Fruit fly (Drosophila melanogaster): Measurements from ENCODE around the gene emc.
A peak's percentile ranks its signal among the peaks of the same experiment; 100 is the strongest.

emc gene

dm6 chr3L:745222-745942 is 3.8 kb upstream of the emc start (continued):
- TF ChIP-seq fd64A (GFP tag; optimal IDR thresholded peaks at IDR 0.05), result no peak
- TF ChIP-seq toy (GFP tag; IDR thresholded peaks at IDR 0.05), result no peak
- peak; percentile 69 for TF ChIP-seq Xrp1 (GFP tag; IDR thresholded peaks at IDR 0.05)
- no peak for TF ChIP-seq ro (GFP tag; IDR thresholded peaks at IDR 0.05)
- no peak for TF ChIP-seq CG13894 (tag; optimal IDR thresholded peaks at IDR 0.05)
- no peak for TF ChIP-seq Trl (optimal IDR thresholded peaks at IDR 0.05)
- peak; percentile 31 for TF ChIP-seq Trl (GFP tag; optimal IDR thresholded peaks at IDR 0.05)
- peak; percentile 24 for TF ChIP-seq Oli (tag; optimal IDR thresholded peaks at IDR 0.05)
- TF ChIP-seq CG9437 (GFP tag; optimal IDR thresholded peaks at IDR 0.05), result no peak
- no peak for TF ChIP-seq CG8478 (optimal IDR thresholded peaks at IDR 0.05)
- TF ChIP-seq bab2 (GFP tag; optimal IDR thresholded peaks at IDR 0.05), result peak; percentile 64
- TF ChIP-seq otp (GFP tag; IDR thresholded peaks at IDR 0.05), result no peak
- no peak; the same call in 1 of the 2 replicates for TF ChIP-seq Ravus (GFP tag; IDR thresholded peaks at IDR 0.05)
- peak; percentile 69 for TF ChIP-seq zfh1 (GFP tag; IDR thresholded peaks at IDR 0.05)
- no peak for TF ChIP-seq gce (GFP tag; IDR thresholded peaks at IDR 0.05)
- no peak for TF ChIP-seq fu2 (GFP tag; optimal IDR thresholded peaks at IDR 0.05)
- TF ChIP-seq CG30431 (GFP tag; optimal IDR thresholded peaks at IDR 0.05), result no peak
- TF ChIP-seq PHDP (tag; optimal IDR thresholded peaks at IDR 0.05), result peak; percentile 22
- no peak for TF ChIP-seq sr (GFP tag; IDR thresholded peaks at IDR 0.05)
- no peak for TF ChIP-seq da (GFP tag; optimal IDR thresholded peaks at IDR 0.05)
- TF ChIP-seq CG8089 (GFP tag; optimal IDR thresholded peaks at IDR 0.05), result no peak
- no peak for TF ChIP-seq vnd (GFP tag; IDR thresholded peaks at IDR 0.05; ENCODE audit: partially characterized antibody)
- peak; percentile 42; the same call in 1 of the 2 replicates for TF ChIP-seq ara (GFP tag; IDR thresholded peaks at IDR 0.05)
- TF ChIP-seq Vsx1 (GFP tag; optimal IDR thresholded peaks at IDR 0.05), result no peak
- peak; percentile 67 for TF ChIP-seq pros (GFP tag; optimal IDR thresholded peaks at IDR 0.05)
- TF ChIP-seq CG13624 (GFP tag; optimal IDR thresholded peaks at IDR 0.05), result peak; percentile 43
- peak; percentile 18 for TF ChIP-seq tio (GFP tag; optimal IDR thresholded peaks at IDR 0.05)
- TF ChIP-seq CG10366 (GFP tag; IDR thresholded peaks at IDR 0.05), result no peak
- no peak for TF ChIP-seq pum (GFP tag; optimal IDR thresholded peaks at IDR 0.05)
- peak; percentile 32 for TF ChIP-seq CG18476 (GFP tag; optimal IDR thresholded peaks at IDR 0.05)
- TF ChIP-seq maf-S (GFP tag; optimal IDR thresholded peaks at IDR 0.05), result no peak
- no peak for TF ChIP-seq CG5953 (GFP tag; IDR thresholded peaks at IDR 0.05)
- no peak for TF ChIP-seq ab (GFP tag; optimal IDR thresholded peaks at IDR 0.05)
- TF ChIP-seq Sox100B (GFP tag; optimal IDR thresholded peaks at IDR 0.05), result peak; percentile 14
- 0 out of 3 replicates have a peak, but pooled peaks have one; percentile 32 for TF ChIP-seq CG34422 (GFP tag; IDR thresholded peaks at IDR 0.05)
- no peak for TF ChIP-seq CG32772 (GFP tag; IDR thresholded peaks at IDR 0.05)
- peak; percentile 70 for TF ChIP-seq phol (tag; optimal IDR thresholded peaks at IDR 0.05)
- no peak for TF ChIP-seq NFAT (GFP tag; IDR thresholded peaks at IDR 0.05)
- TF ChIP-seq Poxn (GFP tag; IDR thresholded peaks at IDR 0.05), result no peak
- no peak for TF ChIP-seq Hand (GFP tag; optimal IDR thresholded peaks at IDR 0.05)
- no peak for TF ChIP-seq ewg (GFP tag; optimal IDR thresholded peaks at IDR 0.05)
- no peak for TF ChIP-seq ranshi (GFP tag; IDR thresholded peaks at IDR 0.05)
- no peak for TF ChIP-seq kah (GFP tag; optimal IDR thresholded peaks at IDR 0.05)
- TF ChIP-seq CG12104 (GFP tag; optimal IDR thresholded peaks at IDR 0.05), result no peak
- TF ChIP-seq CG13775 (GFP tag; optimal IDR thresholded peaks at IDR 0.05), result peak; percentile 49
- no peak for TF ChIP-seq sc (optimal IDR thresholded peaks at IDR 0.05)
- no peak for TF ChIP-seq sc (GFP tag; optimal IDR thresholded peaks at IDR 0.05)
- TF ChIP-seq CG7839 (tag; optimal IDR thresholded peaks at IDR 0.05), result peak; percentile 57
- no peak for TF ChIP-seq exex (tag; optimal IDR thresholded peaks at IDR 0.05)
- TF ChIP-seq Aef1 (GFP tag; IDR thresholded peaks at IDR 0.05), result peak; percentile 41; the same call in 2 of the 3 replicates
- TF ChIP-seq CG10565 (GFP tag; optimal IDR thresholded peaks at IDR 0.05), result no peak
- TF ChIP-seq Ptx1 (GFP tag; IDR thresholded peaks at IDR 0.05), result peak; percentile 60
